Worm (Caenorhabditis elegans): ENCODE data around the gene slc-36.5.

DNA sequence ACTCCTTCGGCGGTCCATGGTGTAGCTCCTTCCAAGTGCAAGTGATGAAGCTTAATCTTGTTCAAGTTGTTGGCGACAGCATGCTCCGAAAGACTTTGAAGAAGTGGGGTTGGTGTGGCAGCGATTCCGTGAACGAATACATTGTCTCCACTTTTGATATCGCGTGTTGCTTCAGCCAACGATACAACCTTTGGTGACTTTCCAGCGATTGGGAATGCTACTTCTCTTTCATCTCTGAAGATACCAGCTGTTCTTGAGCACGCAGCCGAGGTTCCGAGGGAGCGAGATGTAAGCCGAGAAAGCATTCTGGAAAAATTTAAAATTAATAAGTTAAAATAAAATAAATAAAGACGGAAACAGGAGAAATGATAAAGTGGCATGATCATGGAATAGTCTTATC is 13.2 kb upstream of the slc-36.5 start, which contains the start of gene acer-1:
- TF ChIP-seq unc-62 (GFP tag; optimal IDR thresholded peaks at IDR 0.05), result no peak
- peak; percentile 13 for TF ChIP-seq lin-39 (tag; optimal IDR thresholded peaks at IDR 0.05)
- no peak for TF ChIP-seq elt-1 (tag; optimal IDR thresholded peaks at IDR 0.05)
- TF ChIP-seq zag-1 (tag; optimal IDR thresholded peaks at IDR 0.05), result no peak
- no peak for TF ChIP-seq mdl-1 (tag; optimal IDR thresholded peaks at IDR 0.05)
- no peak for TF ChIP-seq tbx-2 (tag; optimal IDR thresholded peaks at IDR 0.05)
- no peak for TF ChIP-seq nhr-77 (tag; optimal IDR thresholded peaks at IDR 0.05)
- no peak for TF ChIP-seq elt-3 (tag; optimal IDR thresholded peaks at IDR 0.05)
- TF ChIP-seq lin-15B (tag; optimal IDR thresholded peaks at IDR 0.05), result no peak
- peak; percentile 37 for TF ChIP-seq pha-4 (tag; optimal IDR thresholded peaks at IDR 0.05)

Data from whole organism, L3 larva.